Fruit fly (Drosophila melanogaster) whole organism, embryonic: ENCODE data around the gene CG42342.

ENCODE experiments used
- Adf1 ChIP-seq: fragments of 200-800 bp; sonication (Bioruptor generic); IDR thresholded peaks from 2 replicates; pipeline ENCODE4 v1.3.6; 2022; ENCODE audit warnings: missing biosample characterization, missing genetic modification characterization
- Atf-2 ChIP-seq: fragments of 200-800 bp; sonication (Bioruptor generic); optimal IDR thresholded peaks from 2 replicates; lab custom pipeline; 2016; ENCODE audit warnings: missing biosample characterization, missing genetic modification characterization
- B-H1 ChIP-seq: fragments of 200-800 bp; sonication (Bioruptor generic); IDR thresholded peaks from 3 replicates; pipeline ENCODE4 v1.3.6; 2022; ENCODE audit warnings: missing biosample characterization, missing genetic modification characterization
- C15 ChIP-seq: fragments of 200-800 bp; sonication (Bioruptor generic); IDR thresholded peaks from 3 replicates; pipeline ENCODE4 v1.3.6; 2022; ENCODE audit warnings: missing biosample characterization, missing genetic modification characterization
- CG10462 ChIP-seq: fragments of 200-800 bp; sonication (Bioruptor generic); optimal IDR thresholded peaks from 2 replicates; lab custom pipeline; 2016; ENCODE audit warnings: missing biosample characterization, missing genetic modification characterization
- CG11398 ChIP-seq: fragments of 200-800 bp; sonication (Bioruptor generic); optimal IDR thresholded peaks from 2 replicates; lab custom pipeline; 2016; ENCODE audit warnings: missing biosample characterization, missing genetic modification characterization
- CG12071 ChIP-seq: fragments of 200-800 bp; sonication (Bioruptor generic); optimal IDR thresholded peaks from 3 replicates; lab custom pipeline; 2018; ENCODE audit warnings: missing biosample characterization, mild to moderate bottlenecking, missing genetic modification characterization
- CG12769 ChIP-seq: fragments of 200-800 bp; sonication (Bioruptor generic); optimal IDR thresholded peaks from 2 replicates; lab custom pipeline; 2019; ENCODE audit warnings: missing biosample characterization, mild to moderate bottlenecking, missing genetic modification characterization, moderate library complexity
- CG1602 ChIP-seq: fragments of 200-800 bp; sonication (Bioruptor generic); optimal IDR thresholded peaks from 3 replicates; lab custom pipeline; 2016; ENCODE audit warnings: missing biosample characterization, missing genetic modification characterization
- CG16813 ChIP-seq: fragments of 200-800 bp; sonication (Bioruptor generic); IDR thresholded peaks from 3 replicates; pipeline ENCODE4 v1.3.6; 2022; ENCODE audit warnings: missing biosample characterization, missing genetic modification characterization; ENCODE audit not compliant: partially characterized antibody
- CG17186 ChIP-seq: fragments of 200-800 bp; sonication (Bioruptor generic); optimal IDR thresholded peaks from 3 replicates; lab custom pipeline; 2017; ENCODE audit warnings: missing biosample characterization, missing genetic modification reagents, missing genetic modification characterization
- CG32532 ChIP-seq: fragments of 200-800 bp; sonication (Bioruptor generic); IDR thresholded peaks from 2 replicates; pipeline ENCODE4 v1.3.6; 2022; ENCODE audit warnings: missing biosample characterization, missing genetic modification characterization
- CG3407 ChIP-seq: fragments of 200-800 bp; sonication (Bioruptor generic); optimal IDR thresholded peaks from 2 replicates; lab custom pipeline; 2018; ENCODE audit warnings: missing biosample characterization, mild to moderate bottlenecking, missing genetic modification characterization
- CG4282 ChIP-seq: fragments of 200-800 bp; sonication (Bioruptor generic); optimal IDR thresholded peaks from 2 replicates; lab custom pipeline; 2016; ENCODE audit warnings: missing biosample characterization, missing genetic modification characterization
- CG4707 ChIP-seq: fragments of 200-800 bp; sonication (Bioruptor generic); optimal IDR thresholded peaks from 2 replicates; lab custom pipeline; 2018; ENCODE audit warnings: missing biosample characterization, mild to moderate bottlenecking, missing genetic modification characterization, moderate library complexity
- CG4820 ChIP-seq: fragments of 200-800 bp; sonication (Bioruptor generic); optimal IDR thresholded peaks from 3 replicates; lab custom pipeline; 2016; ENCODE audit warnings: missing biosample characterization, missing genetic modification characterization
- CG5953 ChIP-seq: fragments of 200-800 bp; sonication (Bioruptor generic); IDR thresholded peaks from 2 replicates; pipeline ENCODE4 v1.3.6; 2022; ENCODE audit warnings: missing biosample characterization, missing genetic modification characterization
- CG6175 ChIP-seq: fragments of 200-800 bp; sonication (Bioruptor generic); IDR thresholded peaks from 3 replicates; pipeline ENCODE4 v1.3.6; 2022; ENCODE audit warnings: missing biosample characterization, missing genetic modification characterization
- CG7271 ChIP-seq: fragments of 200-800 bp; sonication (Bioruptor generic); optimal IDR thresholded peaks from 2 replicates; lab custom pipeline; 2018; ENCODE audit warnings: missing biosample characterization, mild to moderate bottlenecking, missing genetic modification characterization, moderate library complexity
- CG8478 ChIP-seq: fragments of >200 bp; optimal IDR thresholded peaks from 2 replicates; lab custom pipeline; 2018
- CG9609 ChIP-seq: fragments of 200-800 bp; sonication (Bioruptor generic); optimal IDR thresholded peaks from 3 replicates; lab custom pipeline; 2016; ENCODE audit warnings: missing biosample characterization, missing genetic modification characterization
- CG9876 ChIP-seq: fragments of 200-800 bp; sonication (Bioruptor generic); optimal IDR thresholded peaks from 2 replicates; lab custom pipeline; 2016; ENCODE audit warnings: missing biosample characterization, missing genetic modification characterization
- CHES-1-like ChIP-seq: fragments of 200-800 bp; sonication (Bioruptor generic); optimal IDR thresholded peaks from 2 replicates; lab custom pipeline; 2016; ENCODE audit warnings: missing biosample characterization, missing genetic modification characterization
- Drgx ChIP-seq: fragments of 200-800 bp; sonication (Bioruptor generic); IDR thresholded peaks from 2 replicates; pipeline ENCODE4 v1.3.6; 2022; ENCODE audit warnings: missing biosample characterization, missing genetic modification characterization
- H15 ChIP-seq: fragments of 200-800 bp; sonication (Bioruptor generic); IDR thresholded peaks from 3 replicates; pipeline ENCODE4 v1.3.6; 2022; ENCODE audit warnings: missing biosample characterization, missing genetic modification characterization
- Hmx ChIP-seq: fragments of 200-800 bp; sonication (Bioruptor generic); optimal IDR thresholded peaks from 2 replicates; lab custom pipeline; 2016; ENCODE audit warnings: missing biosample characterization, missing genetic modification characterization
- Hsf ChIP-seq: fragments of 200-800 bp; sonication (Bioruptor generic); optimal IDR thresholded peaks from 3 replicates; lab custom pipeline; 2016; ENCODE audit warnings: missing biosample characterization, missing genetic modification characterization
- Lpt ChIP-seq: fragments of >200 bp; optimal IDR thresholded peaks from 2 replicates; lab custom pipeline; 2018; ENCODE audit warnings: missing biosample characterization, missing genetic modification characterization
- Med ChIP-seq: fragments of 200-800 bp; sonication (Bioruptor generic); peaks from one replicate; lab custom pipeline; 2016; ENCODE audit warnings: missing biosample characterization, missing genetic modification characterization, mild to moderate bottlenecking, inconsistent platforms, moderate library complexity
- Mrtf ChIP-seq: fragments of 200-800 bp; sonication (Bioruptor generic); IDR thresholded peaks from 3 replicates; pipeline ENCODE4 v1.3.6; 2022; ENCODE audit warnings: missing biosample characterization, missing genetic modification characterization
- Myb ChIP-seq: fragments of 200-800 bp; sonication (Bioruptor generic); optimal IDR thresholded peaks from 2 replicates; lab custom pipeline; 2016; ENCODE audit warnings: missing biosample characterization, missing genetic modification characterization
- Stat92E ChIP-seq, 3 experiments: fragments of >200 bp in 2 of 3; fragments of 200-800 bp in 1 of 3; sonication (Bioruptor generic) in 1 of 3; optimal IDR thresholded peaks; 2 replicates each; lab custom pipeline; 2017 to 2019; ENCODE audit warnings: missing biosample characterization in 3 of 3, missing genetic modification characterization in 3 of 3, mild to moderate bottlenecking in 1 of 3, moderate library complexity in 1 of 3
- TFAM ChIP-seq: fragments of 200-800 bp; sonication (Bioruptor generic); optimal IDR thresholded peaks from 2 replicates; lab custom pipeline; 2017; ENCODE audit warnings: missing biosample characterization, missing genetic modification characterization, inconsistent platforms
- ac ChIP-seq: fragments of 200-800 bp; sonication (Bioruptor generic); optimal IDR thresholded peaks from 3 replicates; lab custom pipeline; 2017; ENCODE audit warnings: missing biosample characterization, mild to moderate bottlenecking, missing genetic modification characterization
- da ChIP-seq: fragments of 200-800 bp; sonication (Bioruptor generic); optimal IDR thresholded peaks from 2 replicates; lab custom pipeline; 2016; ENCODE audit warnings: missing biosample characterization, missing genetic modification characterization
- gcm2 ChIP-seq: fragments of 200-800 bp; sonication (Bioruptor generic); optimal IDR thresholded peaks from 2 replicates; lab custom pipeline; 2016; ENCODE audit warnings: missing biosample characterization, missing genetic modification characterization
- h ChIP-seq: fragments of >200 bp; optimal IDR thresholded peaks from 2 replicates; lab custom pipeline; 2017
- her ChIP-seq: fragments of 200-800 bp; sonication (Bioruptor generic); optimal IDR thresholded peaks from 2 replicates; lab custom pipeline; 2016; ENCODE audit warnings: missing biosample characterization, missing genetic modification characterization
- insv ChIP-seq, 2 experiments: fragments of 200-800 bp; sonication (Bioruptor generic); optimal IDR thresholded peaks; 3 replicates each; lab custom pipeline; 2016 to 2018; ENCODE audit warnings: missing biosample characterization in 2 of 2, missing genetic modification characterization in 2 of 2
- klu ChIP-seq: fragments of 200-800 bp; sonication (Bioruptor generic); IDR thresholded peaks from 2 replicates; pipeline ENCODE4 v1.3.6; 2022; ENCODE audit warnings: missing biosample characterization, missing genetic modification characterization
- lilli ChIP-seq: fragments of 200-800 bp; sonication (Bioruptor generic); optimal IDR thresholded peaks from 3 replicates; lab custom pipeline; 2016; ENCODE audit warnings: missing biosample characterization, missing genetic modification characterization
- nmo ChIP-seq: fragments of 200-800 bp; sonication (Bioruptor generic); optimal IDR thresholded peaks from 2 replicates; lab custom pipeline; 2018; ENCODE audit warnings: missing biosample characterization, mild to moderate bottlenecking, missing genetic modification characterization, moderate library complexity
- pb ChIP-seq: fragments of 200-800 bp; sonication (Bioruptor generic); optimal IDR thresholded peaks from 3 replicates; lab custom pipeline; 2016; ENCODE audit warnings: missing biosample characterization, missing genetic modification characterization
- pfk ChIP-seq: fragments of 200-800 bp; sonication (Bioruptor generic); optimal IDR thresholded peaks from 2 replicates; lab custom pipeline; 2018; ENCODE audit warnings: missing biosample characterization, mild to moderate bottlenecking, missing genetic modification characterization, moderate library complexity
- pros ChIP-seq: fragments of 200-800 bp; sonication (Bioruptor generic); optimal IDR thresholded peaks from 3 replicates; lab custom pipeline; 2019; ENCODE audit warnings: missing biosample characterization, mild to moderate bottlenecking, missing genetic modification characterization, moderate library complexity
- rib ChIP-seq: fragments of 200-800 bp; sonication (Bioruptor generic); IDR thresholded peaks from 2 replicates; pipeline ENCODE4 v1.3.6; 2022; ENCODE audit warnings: missing biosample characterization, missing genetic modification characterization
- row ChIP-seq: fragments of 200-800 bp; sonication (Bioruptor generic); IDR thresholded peaks from 3 replicates; pipeline ENCODE4 v1.3.6; 2022; ENCODE audit warnings: missing biosample characterization, missing genetic modification characterization
- sc ChIP-seq, 3 experiments: fragments of >200 bp in 2 of 3; fragments of 200-800 bp in 1 of 3; sonication (Bioruptor generic) in 1 of 3; optimal IDR thresholded peaks; 2 replicates in 2 of 3; 3 replicates in 1 of 3; lab custom pipeline; 2017; ENCODE audit warnings: mild to moderate bottlenecking in 1 of 3, missing biosample characterization in 1 of 3, missing genetic modification characterization in 1 of 3, missing genetic modification reagents in 1 of 3
- scrt ChIP-seq: fragments of 200-800 bp; sonication (Bioruptor generic); optimal IDR thresholded peaks from 2 replicates; lab custom pipeline; 2018; ENCODE audit warnings: missing biosample characterization, mild to moderate bottlenecking, missing genetic modification characterization, moderate library complexity
- tna ChIP-seq: fragments of 200-800 bp; sonication (Bioruptor generic); IDR thresholded peaks from 2 replicates; pipeline ENCODE4 v1.3.6; 2022; ENCODE audit warnings: missing biosample characterization, missing genetic modification characterization; ENCODE audit not compliant: partially characterized antibody
- vfl ChIP-seq: fragments of 200-800 bp; sonication (Bioruptor generic); optimal IDR thresholded peaks from 2 replicates; lab custom pipeline; 2016; ENCODE audit warnings: missing biosample characterization, missing genetic modification characterization
- vvl ChIP-seq: fragments of 200-800 bp; sonication (Bioruptor generic); IDR thresholded peaks from 2 replicates; pipeline ENCODE4 v1.3.6; 2022; ENCODE audit warnings: missing biosample characterization, missing genetic modification characterization

The CG42342 gene

dm6 chr3R:16524593-16525111 lies 22.1 kb downstream of the CG42342 start (continued):
- no peak for TF ChIP-seq TFAM
- no peak for TF ChIP-seq CG9609 (GFP tag; lab: Kevin White, UChicago)
- TF ChIP-seq row (GFP tag; lab: Robert Waterston, UW) = no peak; the same call in 2 of the 3 replicates
- TF ChIP-seq B-H1 (GFP tag; lab: Robert Waterston, UW) = peak; percentile 22; the same call in 1 of the 3 replicates
- TF ChIP-seq Atf-2 (GFP tag; lab: Kevin White, UChicago) = peak; percentile 50
- no peak for TF ChIP-seq vfl (GFP tag; lab: Kevin White, UChicago)
- TF ChIP-seq h = no peak
- peak; percentile 33 for TF ChIP-seq CG4820
- peak; percentile 93 for TF ChIP-seq CG4707
- TF ChIP-seq tna (GFP tag; lab: Robert Waterston, UW) = no peak
- no peak for TF ChIP-seq rib (GFP tag; lab: Robert Waterston, UW)
- TF ChIP-seq Drgx = no peak
- TF ChIP-seq Hmx (GFP tag; lab: Kevin White, UChicago) = no peak
- TF ChIP-seq insv (GFP tag; optimal IDR thresholded peaks at IDR 0.05; lab: Kevin White, UChicago) = peak in 1 of 2 experiments; percentile 5
- no peak for TF ChIP-seq da (GFP tag; lab: Kevin White, UChicago)
- no peak for TF ChIP-seq klu (GFP tag; lab: Robert Waterston, UW)
- TF ChIP-seq her = no peak
- TF ChIP-seq gcm2 = no peak
- TF ChIP-seq CG1602 = peak; percentile 32
- TF ChIP-seq CG12769 = no peak
- no peak for TF ChIP-seq CG8478
- no peak for TF ChIP-seq CG6175 (GFP tag; lab: Robert Waterston, UW)
- TF ChIP-seq CG16813 (GFP tag; lab: Robert Waterston, UW) = no peak
- TF ChIP-seq CG17186 = peak; percentile 70
- peak; percentile 15 for TF ChIP-seq CG4282 (GFP tag; lab: Kevin White, UChicago)
- TF ChIP-seq vvl = peak; percentile 60
- TF ChIP-seq Myb (GFP tag; lab: Kevin White, UChicago) = no peak
- TF ChIP-seq pb (GFP tag; lab: Kevin White, UChicago) = no peak
- TF ChIP-seq CG5953 (GFP tag; lab: Robert Waterston, UW) = no peak
- no peak for TF ChIP-seq Adf1
- TF ChIP-seq CHES-1-like = no peak
- TF ChIP-seq C15 = no peak
- TF ChIP-seq pfk = peak; percentile 46
- TF ChIP-seq Hsf (GFP tag; lab: Kevin White, UChicago) = peak; percentile 18
- peak; percentile 38 for TF ChIP-seq CG10462 (GFP tag; lab: Kevin White, UChicago)
- TF ChIP-seq Lpt (GFP tag; lab: Kevin White, UChicago) = no peak
- no peak for TF ChIP-seq pros (GFP tag; lab: Kevin White, UChicago)
- no peak for TF ChIP-seq sc (optimal IDR thresholded peaks at IDR 0.05; lab: Kevin White, UChicago)
- peak; percentile 75 for TF ChIP-seq sc (GFP tag; optimal IDR thresholded peaks at IDR 0.05; lab: Kevin White, UChicago)
- TF ChIP-seq nmo (GFP tag; lab: Kevin White, UChicago) = peak; percentile 40
- peak; percentile 56 for TF ChIP-seq CG11398 (GFP tag; lab: Kevin White, UChicago)
- no peak for TF ChIP-seq CG12071 (GFP tag; lab: Kevin White, UChicago)
- TF ChIP-seq CG9876 (GFP tag; lab: Kevin White, UChicago) = no peak
- peak; percentile 65 for TF ChIP-seq CG3407
- TF ChIP-seq scrt = no peak
- no peak for TF ChIP-seq CG7271 (tag; lab: Kevin White, UChicago)
- TF ChIP-seq Mrtf (GFP tag; lab: Robert Waterston, UW) = no peak
- peak; percentile 40 for TF ChIP-seq ac (GFP tag; lab: Kevin White, UChicago)
- no peak for TF ChIP-seq lilli
- no peak for TF ChIP-seq CG32532 (GFP tag; lab: Robert Waterston, UW)
- no peak for TF ChIP-seq H15 (GFP tag; lab: Robert Waterston, UW)
- TF ChIP-seq Med (GFP tag; lab: Kevin White, UChicago) = peak; percentile 76
- peak in 1 of 3 experiments; percentile 27 for TF ChIP-seq Stat92E (GFP tag; optimal IDR thresholded peaks at IDR 0.05; lab: Kevin White, UChicago)
